Fruit fly (Drosophila melanogaster): ENCODE measurements around the gene snRNP-U1-70K.

The snRNP-U1-70K gene

DNA sequence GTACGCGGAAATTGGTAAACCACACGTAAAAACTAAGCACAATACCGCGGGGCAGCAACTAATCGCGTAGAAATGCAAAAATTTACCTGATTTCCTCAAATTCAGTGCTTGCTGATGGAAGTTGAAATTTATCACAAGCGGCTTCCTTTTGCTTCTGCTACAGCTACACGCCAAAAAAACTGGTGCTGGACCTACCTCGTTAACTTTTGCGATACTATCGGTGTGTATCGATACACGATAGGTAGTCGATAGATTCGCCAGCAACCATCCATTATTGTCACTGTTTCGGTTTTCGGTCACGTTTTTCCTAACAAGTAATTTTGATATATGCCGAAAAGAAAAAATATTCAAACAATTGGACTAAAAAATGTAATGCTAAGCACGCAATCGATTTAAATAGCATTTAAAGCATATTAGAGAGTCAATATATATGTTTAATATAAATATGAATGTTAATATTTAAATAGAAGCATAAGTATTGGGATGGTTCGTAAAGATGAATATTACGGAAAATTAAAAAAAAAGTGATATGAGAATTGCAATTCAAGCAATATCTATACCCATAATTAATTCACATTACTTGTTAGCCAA lies 4.0 kb downstream of the snRNP-U1-70K start, which contains the start of gene Sumo (continued):
- TF ChIP-seq CG10209 (GFP tag; optimal IDR thresholded peaks at IDR 0.05) (no peak), lov (optimal IDR thresholded peaks at IDR 0.05) (no peak), lov (GFP tag; IDR thresholded peaks at IDR 0.05) (0 out of 3 replicates have a peak, but pooled peaks have one; percentile 38), MBD-R2 (GFP tag; IDR thresholded peaks at IDR 0.05) (peak; percentile 38), Lhr (GFP tag; optimal IDR thresholded peaks at IDR 0.05) (peak; percentile 15), CG12155 (GFP tag; optimal IDR thresholded peaks at IDR 0.05) (peak; percentile 21), E2f1 (GFP tag; IDR thresholded peaks at IDR 0.05) (0 out of 2 replicates have a peak, but pooled peaks have one; percentile 13), tna (GFP tag; IDR thresholded peaks at IDR 0.05; ENCODE audit: partially characterized antibody) (peak; percentile 98), da (GFP tag; optimal IDR thresholded peaks at IDR 0.05) (no peak), kni (GFP tag; optimal IDR thresholded peaks at IDR 0.05) (no peak), pzg (GFP tag; optimal IDR thresholded peaks at IDR 0.05) (peak; percentile 79), MTF-1 (GFP tag; optimal IDR thresholded peaks at IDR 0.05; ENCODE audit: borderline replicate concordance) (no peak), ci (GFP tag; IDR thresholded peaks at IDR 0.05) (peak; percentile 67), Nf-YC (tag; optimal IDR thresholded peaks at IDR 0.05) (peak; percentile 31), C15 (GFP tag; IDR thresholded peaks at IDR 0.05) (no peak), Aef1 (GFP tag; IDR thresholded peaks at IDR 0.05) (no peak), Usf (GFP tag; optimal IDR thresholded peaks at IDR 0.05) (peak; percentile 25), Sox100B (GFP tag; optimal IDR thresholded peaks at IDR 0.05) (peak; percentile 13), CG3847 (GFP tag; IDR thresholded peaks at IDR 0.05) (peak; percentile 47), YL-1 (GFP tag; optimal IDR thresholded peaks at IDR 0.05) (peak; percentile 9), CG12659 (GFP tag; optimal IDR thresholded peaks at IDR 0.05) (peak; percentile 50), Sin3A (optimal IDR thresholded peaks at IDR 0.05) (peak; percentile 13), CG5245 (GFP tag; optimal IDR thresholded peaks at IDR 0.05) (no peak), Sox102F (GFP tag; optimal IDR thresholded peaks at IDR 0.05) (peak; percentile 15), nmo (GFP tag; optimal IDR thresholded peaks at IDR 0.05) (peak; percentile 50), CG16813 (GFP tag; IDR thresholded peaks at IDR 0.05; ENCODE audit: partially characterized antibody) (peak; percentile 100), CG1603 (tag; optimal IDR thresholded peaks at IDR 0.05) (peak; percentile 66), dm (GFP tag; optimal IDR thresholded peaks at IDR 0.05) (peak; percentile 0), grau (tag; optimal IDR thresholded peaks at IDR 0.05) (peak; percentile 21), disco-r (GFP tag; optimal IDR thresholded peaks at IDR 0.05) (no peak), gt (GFP tag; IDR thresholded peaks at IDR 0.05) (no peak)

DNA sequence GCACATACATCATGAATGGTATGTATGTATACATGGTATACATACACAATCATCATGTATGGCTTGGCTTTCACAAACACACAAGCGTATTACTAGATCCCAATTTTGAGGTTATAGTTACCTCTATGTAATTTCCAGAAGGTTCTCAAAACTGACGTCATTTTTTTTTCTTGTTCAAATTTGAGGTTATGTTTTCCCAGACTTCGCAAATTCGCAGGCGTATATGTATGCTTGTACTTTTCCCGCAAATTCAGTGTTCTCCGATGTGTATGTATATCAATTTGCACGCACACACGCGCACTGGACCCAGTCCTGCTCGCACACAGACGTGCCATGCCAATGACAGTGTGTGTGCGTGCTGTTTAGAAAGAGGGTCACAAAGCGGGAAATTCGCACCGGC lies 5.2 kb downstream of the snRNP-U1-70K start:
- TF ChIP-seq CG8924 (tag; optimal IDR thresholded peaks at IDR 0.05), result peak; percentile 20
- peak; percentile 95 for TF ChIP-seq CG32767 (GFP tag; IDR thresholded peaks at IDR 0.05)
- TF ChIP-seq CG4707 (GFP tag; optimal IDR thresholded peaks at IDR 0.05), result no peak
- 0 out of 2 replicates have a peak, but pooled peaks have one; percentile 9 for TF ChIP-seq CG8765 (GFP tag; IDR thresholded peaks at IDR 0.05)
- TF ChIP-seq wek (GFP tag; optimal IDR thresholded peaks at IDR 0.05), result peak; percentile 12
- TF ChIP-seq ewg (GFP tag; optimal IDR thresholded peaks at IDR 0.05), result peak; percentile 85
- TF ChIP-seq CG17359 (tag; optimal IDR thresholded peaks at IDR 0.05), result no peak
- no peak for TF ChIP-seq kni (GFP tag; optimal IDR thresholded peaks at IDR 0.05)
- TF ChIP-seq tup (GFP tag; optimal IDR thresholded peaks at IDR 0.05), result no peak
- TF ChIP-seq chm (GFP tag; IDR thresholded peaks at IDR 0.05), result peak; percentile 40; the same call in 1 of the 2 replicates
- TF ChIP-seq CG10543 (GFP tag; optimal IDR thresholded peaks at IDR 0.05), result no peak
- TF ChIP-seq Nf-YC (tag; optimal IDR thresholded peaks at IDR 0.05), result peak; percentile 9
- no peak for TF ChIP-seq crp (GFP tag; optimal IDR thresholded peaks at IDR 0.05)
- no peak for TF ChIP-seq org-1 (GFP tag; optimal IDR thresholded peaks at IDR 0.05)
- no peak for TF ChIP-seq NC2β (GFP tag; optimal IDR thresholded peaks at IDR 0.05)
- TF ChIP-seq lov (optimal IDR thresholded peaks at IDR 0.05), result no peak
- TF ChIP-seq lov (GFP tag; IDR thresholded peaks at IDR 0.05), result no peak
- peak; percentile 100 for TF ChIP-seq CG10431 (GFP tag; optimal IDR thresholded peaks at IDR 0.05)
- no peak for TF ChIP-seq NC2α (GFP tag; optimal IDR thresholded peaks at IDR 0.05)
- no peak for TF ChIP-seq ap (GFP tag; IDR thresholded peaks at IDR 0.05)
- TF ChIP-seq CG18262 (tag; optimal IDR thresholded peaks at IDR 0.05), result no peak
- no peak for TF ChIP-seq CG13775 (GFP tag; optimal IDR thresholded peaks at IDR 0.05)
- TF ChIP-seq HmgD (GFP tag; optimal IDR thresholded peaks at IDR 0.05), result peak; percentile 2
